Fruit fly (Drosophila melanogaster) whole organism, prepupa: ENCODE measurements around the gene CG13920.

Experiments used
- CG10631 ChIP-seq: fragments of 200-800 bp; sonication (Bioruptor generic); optimal IDR thresholded peaks from 2 replicates; lab custom pipeline; 2016; ENCODE audit warnings: missing biosample characterization, missing genetic modification characterization
- CG10669 ChIP-seq: fragments of 200-800 bp; sonication (Bioruptor generic); optimal IDR thresholded peaks from 3 replicates; lab custom pipeline; 2018; ENCODE audit warnings: missing biosample characterization, mild to moderate bottlenecking, missing genetic modification characterization, moderate library complexity
- CG11294 ChIP-seq: fragments of 200-800 bp; sonication (Bioruptor generic); IDR thresholded peaks from 2 replicates; pipeline ENCODE4 v1.3.6; 2022; ENCODE audit warnings: missing biosample characterization, missing genetic modification characterization
- CG11902 ChIP-seq: fragments of 200-800 bp; sonication (Bioruptor generic); optimal IDR thresholded peaks from 3 replicates; lab custom pipeline; 2016; ENCODE audit warnings: missing biosample characterization, missing genetic modification characterization
- CG1621 ChIP-seq: fragments of 200-800 bp; sonication (Bioruptor generic); optimal IDR thresholded peaks from 3 replicates; lab custom pipeline; 2018; ENCODE audit warnings: missing biosample characterization, mild to moderate bottlenecking, missing genetic modification characterization
- CG16779 ChIP-seq: fragments of 200-800 bp; sonication (Bioruptor generic); optimal IDR thresholded peaks from 3 replicates; lab custom pipeline; 2017; ENCODE audit warnings: missing biosample characterization, mild to moderate bottlenecking, missing genetic modification characterization
- CG3032 ChIP-seq: fragments of 200-800 bp; optimal IDR thresholded peaks from 2 replicates; lab custom pipeline; 2019; ENCODE audit warnings: missing biosample characterization, mild to moderate bottlenecking, missing genetic modification characterization, moderate library complexity
- CG31627 ChIP-seq: fragments of 200-800 bp; sonication (Bioruptor generic); optimal IDR thresholded peaks from 3 replicates; lab custom pipeline; 2016; ENCODE audit warnings: missing biosample characterization, missing genetic modification characterization
- CG32006 ChIP-seq: fragments of 200-800 bp; sonication (Bioruptor generic); optimal IDR thresholded peaks from 3 replicates; lab custom pipeline; 2017; ENCODE audit warnings: missing biosample characterization, mild to moderate bottlenecking, missing genetic modification characterization
- CG34406 ChIP-seq: fragments of 200-800 bp; sonication (Bioruptor generic); optimal IDR thresholded peaks from 3 replicates; lab custom pipeline; 2016; ENCODE audit warnings: missing biosample characterization, missing genetic modification characterization
- CG6163 ChIP-seq: fragments of 200-800 bp; sonication (Bioruptor generic); IDR thresholded peaks from 3 replicates; pipeline ENCODE4 v1.3.6; 2022; ENCODE audit warnings: missing biosample characterization, missing genetic modification characterization
- CG6276 ChIP-seq: fragments of 200-800 bp; sonication (Bioruptor generic); optimal IDR thresholded peaks from 2 replicates; lab custom pipeline; 2017; ENCODE audit warnings: missing biosample characterization, mild to moderate bottlenecking, missing genetic modification characterization
- CG6792 ChIP-seq: fragments of 200-800 bp; sonication (Bioruptor generic); optimal IDR thresholded peaks from 3 replicates; lab custom pipeline; 2016; ENCODE audit warnings: missing biosample characterization, missing genetic modification characterization
- CG6854 ChIP-seq: fragments of 200-800 bp; sonication (Bioruptor generic); optimal IDR thresholded peaks from 2 replicates; lab custom pipeline; 2017; ENCODE audit warnings: missing biosample characterization, mild to moderate bottlenecking, missing genetic modification characterization
- CG7368 ChIP-seq: fragments of 200-800 bp; sonication (Bioruptor generic); optimal IDR thresholded peaks from 3 replicates; lab custom pipeline; 2016; ENCODE audit warnings: missing biosample characterization, missing genetic modification characterization
- CG8119 ChIP-seq: fragments of 200-800 bp; sonication (Bioruptor generic); IDR thresholded peaks from 3 replicates; pipeline ENCODE4 v1.3.6; 2022; ENCODE audit warnings: missing biosample characterization, missing genetic modification characterization
- CG8632 ChIP-seq: fragments of 200-800 bp; sonication (Bioruptor generic); optimal IDR thresholded peaks from 3 replicates; lab custom pipeline; 2016; ENCODE audit warnings: missing biosample characterization, missing genetic modification characterization
- Eip78C ChIP-seq: fragments of 200-800 bp; sonication (Bioruptor generic); peaks from one replicate; lab custom pipeline; 2016; ENCODE audit warnings: missing biosample characterization, missing genetic modification characterization
- Eip93F ChIP-seq: fragments of 200-800 bp; sonication (Bioruptor generic); optimal IDR thresholded peaks from 2 replicates; lab custom pipeline; 2016; ENCODE audit warnings: missing biosample characterization, mild to moderate bottlenecking, missing genetic modification characterization
- Ets21C ChIP-seq: fragments of 200-800 bp; sonication (Bioruptor generic); optimal IDR thresholded peaks from 3 replicates; lab custom pipeline; 2016; ENCODE audit warnings: missing biosample characterization, missing genetic modification characterization
- Gug ChIP-seq: fragments of 200-800 bp; sonication (Bioruptor generic); IDR thresholded peaks from 2 replicates; pipeline ENCODE4 v1.3.6; 2022; ENCODE audit warnings: missing biosample characterization, missing genetic modification characterization
- Hr38 ChIP-seq: sonication (Bioruptor generic); optimal IDR thresholded peaks from 2 replicates; lab custom pipeline; 2016; ENCODE audit warnings: missing biosample characterization, missing genetic modification characterization
- Lpt ChIP-seq: fragments of 200-800 bp; sonication (Bioruptor generic); optimal IDR thresholded peaks from 3 replicates; lab custom pipeline; 2016; ENCODE audit warnings: missing biosample characterization, missing genetic modification characterization
- Met ChIP-seq: fragments of 200-800 bp; sonication (Bioruptor generic); optimal IDR thresholded peaks from 3 replicates; lab custom pipeline; 2016; ENCODE audit warnings: missing biosample characterization, missing genetic modification characterization
- OdsH ChIP-seq: fragments of 200-800 bp; sonication (Bioruptor generic); optimal IDR thresholded peaks from 3 replicates; lab custom pipeline; 2016; ENCODE audit warnings: missing biosample characterization, missing genetic modification characterization
- Smox ChIP-seq: fragments of 200-800 bp; sonication (Bioruptor generic); optimal IDR thresholded peaks from 3 replicates; lab custom pipeline; 2016; ENCODE audit warnings: missing biosample characterization, missing genetic modification characterization
- Sox102F ChIP-seq: fragments of 200-800 bp; sonication (Bioruptor generic); optimal IDR thresholded peaks from 2 replicates; lab custom pipeline; 2016; ENCODE audit warnings: missing biosample characterization, mild to moderate bottlenecking, missing genetic modification characterization
- Sox15 ChIP-seq: fragments of 200-800 bp; sonication (Bioruptor generic); optimal IDR thresholded peaks from 3 replicates; lab custom pipeline; 2016; ENCODE audit warnings: missing biosample characterization, missing genetic modification characterization
- cyc ChIP-seq: fragments of 200-800 bp; sonication (Bioruptor generic); optimal IDR thresholded peaks from 3 replicates; lab custom pipeline; 2016; ENCODE audit warnings: missing biosample characterization, missing genetic modification characterization
- esn ChIP-seq: fragments of 200-800 bp; sonication (Bioruptor generic); optimal IDR thresholded peaks from 2 replicates; lab custom pipeline; 2016; ENCODE audit warnings: missing biosample characterization, mild to moderate bottlenecking, missing genetic modification characterization, moderate library complexity
- fd85E ChIP-seq: fragments of 200-800 bp; sonication (Bioruptor generic); optimal IDR thresholded peaks from 3 replicates; lab custom pipeline; 2016; ENCODE audit warnings: missing biosample characterization, missing genetic modification characterization
- fkh ChIP-seq: fragments of 200-800 bp; sonication (Bioruptor generic); optimal IDR thresholded peaks from 3 replicates; lab custom pipeline; 2017; ENCODE audit warnings: missing biosample characterization, mild to moderate bottlenecking, missing genetic modification characterization, moderate library complexity
- salr ChIP-seq, 2 experiments: fragments of 200-800 bp; sonication (Bioruptor generic); optimal IDR thresholded peaks; 3 replicates each; lab custom pipeline; 2016 to 2018; ENCODE audit warnings: missing biosample characterization in 2 of 2, missing genetic modification characterization in 2 of 2, mild to moderate bottlenecking in 1 of 2
- ss ChIP-seq, 2 experiments: fragments of 200-800 bp; sonication (Bioruptor generic); optimal IDR thresholded peaks; 2 replicates in 1 of 2; 3 replicates in 1 of 2; lab custom pipeline; 2017 to 2018; ENCODE audit warnings: mild to moderate bottlenecking in 2 of 2, missing biosample characterization in 2 of 2, missing genetic modification characterization in 2 of 2, moderate library complexity in 1 of 2
- svp ChIP-seq: fragments of 200-800 bp; sonication (Bioruptor generic); peaks from one replicate; lab custom pipeline; 2016; ENCODE audit warnings: missing biosample characterization, missing genetic modification characterization
- topi ChIP-seq: fragments of 200-800 bp; sonication (Bioruptor generic); optimal IDR thresholded peaks from 3 replicates; lab custom pipeline; 2016; ENCODE audit warnings: missing biosample characterization, missing genetic modification characterization
- vri ChIP-seq: fragments of 200-800 bp; sonication (Bioruptor generic); optimal IDR thresholded peaks from 3 replicates; lab custom pipeline; 2016; ENCODE audit warnings: missing biosample characterization, mild to moderate bottlenecking, missing genetic modification characterization

Gene CG13920

dm6 chr3L:1668504-1668903 is 19.8 kb downstream of the CG13920 start, which contains the start of gene RpL23A (continued):
- TF ChIP-seq CG3032 (peak; percentile 76), svp (no peak), salr (GFP tag; optimal IDR thresholded peaks at IDR 0.05; lab: Kevin White, UChicago) (peak in 1 of 2 experiments; percentile 86), CG10669 (GFP tag; lab: Kevin White, UChicago) (no peak), Sox15 (GFP tag; lab: Kevin White, UChicago) (peak; percentile 55), CG6792 (peak; percentile 73), fkh (GFP tag; lab: Kevin White, UChicago) (peak; percentile 77), CG16779 (tag; lab: Kevin White, UChicago) (peak; percentile 74), CG31627 (GFP tag; lab: Kevin White, UChicago) (peak; percentile 93), CG6163 (peak; percentile 93), cyc (GFP tag; lab: Kevin White, UChicago) (peak; percentile 94), topi (GFP tag; lab: Kevin White, UChicago) (peak; percentile 87), CG6854 (GFP tag; lab: Kevin White, UChicago) (peak; percentile 89), esn (GFP tag; lab: Kevin White, UChicago) (peak; percentile 91), fd85E (GFP tag; lab: Kevin White, UChicago) (peak; percentile 75), CG1621 (tag; lab: Kevin White, UChicago) (peak; percentile 87), Sox102F (GFP tag; lab: Kevin White, UChicago) (peak; percentile 70), CG34406 (GFP tag; lab: Kevin White, UChicago) (peak; percentile 58)

dm6 chr3L:1670008-1670407 is 21.3 kb downstream of the CG13920 start, which contains the start of gene RabX5:
Gene RabX5, minus strand, starts transcription at chr3L:1670108.
- TF ChIP-seq CG10631 (no peak), Sox102F (GFP tag; lab: Kevin White, UChicago) (no peak), CG6276 (GFP tag; lab: Kevin White, UChicago) (no peak), CG8632 (GFP tag; lab: Kevin White, UChicago) (no peak), CG11294 (GFP tag; lab: Robert Waterston, UW) (no peak), fd85E (GFP tag; lab: Kevin White, UChicago) (no peak), CG1621 (tag; lab: Kevin White, UChicago) (no peak), CG7368 (GFP tag; lab: Kevin White, UChicago) (no peak), Gug (GFP tag; lab: Robert Waterston, UW) (no peak), CG32006 (GFP tag; lab: Kevin White, UChicago) (no peak), CG16779 (tag; lab: Kevin White, UChicago) (no peak)

dm6 chr3L:1672627-1673026 is 23.9 kb downstream of the CG13920 start, which contains the start of gene CG13930:
Gene CG13930, minus strand, starts transcription at chr3L:1672727.
- no peak for TF ChIP-seq Hr38 (GFP tag; lab: Kevin White, UChicago)
- no peak for TF ChIP-seq Smox
- TF ChIP-seq fd85E (GFP tag; lab: Kevin White, UChicago): no peak
- TF ChIP-seq CG10631: no peak
- no peak for TF ChIP-seq CG11902
- no peak for TF ChIP-seq OdsH (GFP tag; lab: Kevin White, UChicago)
- no peak for TF ChIP-seq CG10669 (GFP tag; lab: Kevin White, UChicago)
- TF ChIP-seq CG6854 (GFP tag; lab: Kevin White, UChicago): no peak
- TF ChIP-seq Ets21C: no peak
- no peak for TF ChIP-seq topi (GFP tag; lab: Kevin White, UChicago)
- no peak for TF ChIP-seq CG6163
- no peak for TF ChIP-seq Lpt (GFP tag; lab: Kevin White, UChicago)
- no peak for TF ChIP-seq fkh (GFP tag; lab: Kevin White, UChicago)
- no peak for TF ChIP-seq Sox102F (GFP tag; lab: Kevin White, UChicago)
- TF ChIP-seq, all 60 proteins: peak for 0

dm6 chr3L:1674381-1674780 is 25.6 kb downstream of the CG13920 start, which contains the start of gene CG7991:
Gene CG7991, plus strand, starts transcription at chr3L:1674709.
- TF ChIP-seq CG8119 (GFP tag; lab: Robert Waterston, UW) (no peak), Eip78C (GFP tag; lab: Kevin White, UChicago) (peak; percentile 14), CG3032 (no peak), Eip93F (GFP tag; lab: Kevin White, UChicago) (no peak), CG6163 (peak; percentile 38; the same call in 1 of the 3 replicates), Met (GFP tag; lab: Kevin White, UChicago) (no peak), vri (no peak), ss (GFP tag; optimal IDR thresholded peaks at IDR 0.05; lab: Kevin White, UChicago) (no peak), CG10631 (no peak), fd85E (GFP tag; lab: Kevin White, UChicago) (no peak), CG16779 (tag; lab: Kevin White, UChicago) (no peak)
